Fruit fly (Drosophila melanogaster) whole organism, embryonic: ENCODE measurements around the gene CG13995.
A peak's percentile ranks its signal among the peaks of the same experiment; 100 is the strongest.

Experiments used
- Atf6 ChIP-seq: fragments of 200-800 bp; sonication (Bioruptor generic); IDR thresholded peaks from 2 replicates; pipeline ENCODE4 v1.3.6; 2022; ENCODE audit warnings: missing biosample characterization, missing genetic modification characterization
- Blimp-1 ChIP-seq: fragments of 200-800 bp; sonication (Bioruptor generic); optimal IDR thresholded peaks from 3 replicates; lab custom pipeline; 2018; ENCODE audit warnings: missing biosample characterization, missing genetic modification characterization, mild to moderate bottlenecking, moderate library complexity, missing genetic modification reagents
- CG10462 ChIP-seq: fragments of 200-800 bp; sonication (Bioruptor generic); optimal IDR thresholded peaks from 2 replicates; lab custom pipeline; 2016; ENCODE audit warnings: missing biosample characterization, missing genetic modification characterization
- CG13296 ChIP-seq: fragments of 200-800 bp; sonication (Bioruptor generic); optimal IDR thresholded peaks from 3 replicates; lab custom pipeline; 2018; ENCODE audit warnings: missing biosample characterization, mild to moderate bottlenecking, missing genetic modification characterization
- CG13424 ChIP-seq: fragments of 200-800 bp; sonication (Bioruptor generic); optimal IDR thresholded peaks from 2 replicates; lab custom pipeline; 2019; ENCODE audit warnings: missing biosample characterization, mild to moderate bottlenecking, missing genetic modification characterization, moderate library complexity
- CG14667 ChIP-seq: fragments of 200-800 bp; sonication (Bioruptor generic); IDR thresholded peaks from 2 replicates; pipeline ENCODE4 v1.3.6; 2022; ENCODE audit warnings: missing biosample characterization, missing genetic modification characterization
- CG15073 ChIP-seq: fragments of 200-800 bp; sonication (Bioruptor generic); optimal IDR thresholded peaks from 2 replicates; lab custom pipeline; 2016; ENCODE audit warnings: missing biosample characterization, missing genetic modification characterization
- CG15269 ChIP-seq: fragments of 200-800 bp; sonication (Bioruptor generic); optimal IDR thresholded peaks from 2 replicates; lab custom pipeline; 2018; ENCODE audit warnings: missing biosample characterization, mild to moderate bottlenecking, missing genetic modification characterization, moderate library complexity
- CG17359 ChIP-seq: fragments of 200-800 bp; sonication (Bioruptor generic); optimal IDR thresholded peaks from 3 replicates; lab custom pipeline; 2018; ENCODE audit warnings: missing biosample characterization, mild to moderate bottlenecking, missing genetic modification characterization, moderate library complexity
- CG17912 ChIP-seq: fragments of 200-800 bp; sonication (Bioruptor generic); optimal IDR thresholded peaks from 2 replicates; lab custom pipeline; 2018; ENCODE audit warnings: missing biosample characterization, mild to moderate bottlenecking, missing genetic modification characterization
- CG18011 ChIP-seq: fragments of 200-800 bp; sonication (Bioruptor generic); optimal IDR thresholded peaks from 2 replicates; lab custom pipeline; 2017; ENCODE audit warnings: missing biosample characterization, missing genetic modification characterization, mild to moderate bottlenecking, moderate library complexity, missing genotype
- CG18599 ChIP-seq: fragments of 200-800 bp; sonication (Bioruptor generic); optimal IDR thresholded peaks from 3 replicates; lab custom pipeline; 2017; ENCODE audit warnings: missing biosample characterization, missing genetic modification characterization, mild to moderate bottlenecking, moderate library complexity, missing genetic modification reagents
- CG30403 ChIP-seq: fragments of 200-800 bp; sonication (Bioruptor generic); optimal IDR thresholded peaks from 3 replicates; lab custom pipeline; 2016; ENCODE audit warnings: missing biosample characterization, missing genetic modification characterization
- CG4707 ChIP-seq: fragments of 200-800 bp; sonication (Bioruptor generic); optimal IDR thresholded peaks from 2 replicates; lab custom pipeline; 2018; ENCODE audit warnings: missing biosample characterization, mild to moderate bottlenecking, missing genetic modification characterization, moderate library complexity
- CG4730 ChIP-seq: fragments of 200-800 bp; sonication (Bioruptor generic); IDR thresholded peaks from 2 replicates; pipeline ENCODE4 v1.3.6; 2022; ENCODE audit warnings: missing biosample characterization, missing genetic modification characterization
- CG5245 ChIP-seq: fragments of 200-800 bp; sonication (Bioruptor generic); optimal IDR thresholded peaks from 3 replicates; lab custom pipeline; 2016; ENCODE audit warnings: missing biosample characterization, missing genetic modification characterization
- CG8359 ChIP-seq: fragments of 200-800 bp; sonication (Bioruptor generic); optimal IDR thresholded peaks from 2 replicates; lab custom pipeline; 2017; ENCODE audit warnings: missing biosample characterization, mild to moderate bottlenecking, missing genetic modification characterization, borderline replicate concordance
- Deaf1 ChIP-seq: fragments of 200-800 bp; optimal IDR thresholded peaks from 3 replicates; lab custom pipeline; 2019; ENCODE audit warnings: missing biosample characterization, mild to moderate bottlenecking, missing genetic modification characterization, moderate library complexity
- E2f2 ChIP-seq: fragments of 200-800 bp; sonication (Bioruptor generic); IDR thresholded peaks from 2 replicates; pipeline ENCODE4 v1.3.6; 2022; ENCODE audit warnings: missing biosample characterization, missing genetic modification characterization
- HHEX ChIP-seq: fragments of 200-800 bp; sonication (Bioruptor generic); optimal IDR thresholded peaks from 3 replicates; lab custom pipeline; 2017; ENCODE audit warnings: missing biosample characterization, mild to moderate bottlenecking, missing genetic modification characterization, missing genetic modification reagents
- HLH4C ChIP-seq: fragments of 200-800 bp; sonication (Bioruptor generic); IDR thresholded peaks from 3 replicates; pipeline ENCODE4 v1.3.6; 2022; ENCODE audit warnings: missing biosample characterization, missing genetic modification characterization; ENCODE audit not compliant: partially characterized antibody
- Jarid2 ChIP-seq: fragments of 200-800 bp; sonication (Bioruptor generic); optimal IDR thresholded peaks from 3 replicates; lab custom pipeline; 2017; ENCODE audit warnings: mild to moderate bottlenecking, missing biosample characterization, missing genetic modification reagents, missing genetic modification characterization
- MTF-1 ChIP-seq: fragments of 200-800 bp; sonication (Bioruptor generic); optimal IDR thresholded peaks from 2 replicates; lab custom pipeline; 2018; ENCODE audit warnings: missing biosample characterization, mild to moderate bottlenecking, missing genetic modification characterization, borderline replicate concordance
- Myb ChIP-seq: fragments of 200-800 bp; sonication (Bioruptor generic); optimal IDR thresholded peaks from 2 replicates; lab custom pipeline; 2016; ENCODE audit warnings: missing biosample characterization, missing genetic modification characterization
- NC2α ChIP-seq: fragments of 200-800 bp; sonication (Bioruptor generic); optimal IDR thresholded peaks from 2 replicates; lab custom pipeline; 2016; ENCODE audit warnings: missing biosample characterization, missing genetic modification characterization
- Nf-YC ChIP-seq: fragments of 200-800 bp; optimal IDR thresholded peaks from 3 replicates; lab custom pipeline; 2019; ENCODE audit warnings: missing biosample characterization, mild to moderate bottlenecking, missing genetic modification characterization, moderate library complexity
- Rfx ChIP-seq: fragments of 200-800 bp; sonication (Bioruptor generic); IDR thresholded peaks from 2 replicates; pipeline ENCODE4 v1.3.6; 2022; ENCODE audit warnings: missing biosample characterization, missing genetic modification characterization
- Sox100B ChIP-seq: fragments of 200-800 bp; sonication (Bioruptor generic); optimal IDR thresholded peaks from 3 replicates; lab custom pipeline; 2018; ENCODE audit warnings: missing biosample characterization, mild to moderate bottlenecking, missing genetic modification characterization
- Xbp1 ChIP-seq: fragments of 200-800 bp; sonication (Bioruptor generic); optimal IDR thresholded peaks from 3 replicates; lab custom pipeline; 2016; ENCODE audit warnings: missing biosample characterization, mild to moderate bottlenecking, missing genetic modification characterization
- al ChIP-seq: fragments of 200-800 bp; sonication (Bioruptor generic); IDR thresholded peaks from 2 replicates; pipeline ENCODE4 v1.3.6; 2022; ENCODE audit warnings: missing biosample characterization, missing genetic modification characterization
- ap ChIP-seq: fragments of 200-800 bp; sonication (Bioruptor generic); IDR thresholded peaks from 2 replicates; pipeline ENCODE4 v1.3.6; 2022; ENCODE audit warnings: missing biosample characterization, missing genetic modification characterization
- ara ChIP-seq: fragments of 200-800 bp; sonication (Bioruptor generic); IDR thresholded peaks from 2 replicates; pipeline ENCODE4 v1.3.6; 2022; ENCODE audit warnings: missing biosample characterization, missing genetic modification characterization
- bowl ChIP-seq: fragments of 200-800 bp; sonication (Bioruptor generic); IDR thresholded peaks from 2 replicates; pipeline ENCODE4 v1.3.6; 2022; ENCODE audit warnings: missing biosample characterization, missing genetic modification characterization
- br ChIP-seq: fragments of >200 bp; optimal IDR thresholded peaks from 2 replicates; lab custom pipeline; 2017
- disco-r ChIP-seq: fragments of 200-800 bp; sonication (Bioruptor generic); optimal IDR thresholded peaks from 2 replicates; lab custom pipeline; 2016; ENCODE audit warnings: missing biosample characterization, missing genetic modification characterization
- eyg ChIP-seq: fragments of 200-800 bp; sonication (Bioruptor generic); optimal IDR thresholded peaks from 3 replicates; lab custom pipeline; 2016; ENCODE audit warnings: missing biosample characterization, missing genetic modification characterization
- grn ChIP-seq: fragments of 200-800 bp; sonication (Bioruptor generic); optimal IDR thresholded peaks from 3 replicates; lab custom pipeline; 2017; ENCODE audit warnings: missing biosample characterization, missing genetic modification characterization
- ham ChIP-seq: fragments of 200-800 bp; sonication (Bioruptor generic); IDR thresholded peaks from 2 replicates; pipeline ENCODE4 v1.3.6; 2022; ENCODE audit warnings: missing biosample characterization, missing genetic modification characterization
- her ChIP-seq: fragments of 200-800 bp; sonication (Bioruptor generic); optimal IDR thresholded peaks from 2 replicates; lab custom pipeline; 2016; ENCODE audit warnings: missing biosample characterization, missing genetic modification characterization
- nau ChIP-seq: fragments of 200-800 bp; sonication (Bioruptor generic); optimal IDR thresholded peaks from 3 replicates; lab custom pipeline; 2017; ENCODE audit warnings: missing biosample characterization, mild to moderate bottlenecking, missing genetic modification characterization, missing genetic modification reagents
- otp ChIP-seq: fragments of 200-800 bp; sonication (Bioruptor generic); IDR thresholded peaks from 3 replicates; pipeline ENCODE4, ENCODE4 v1.3.6; 2022; ENCODE audit warnings: missing biosample characterization, missing genetic modification characterization
- pan ChIP-seq, 4 experiments: fragments of >200 bp in 3 of 4; fragments of 200-800 bp in 1 of 4; sonication (Bioruptor generic) in 1 of 4; optimal IDR thresholded peaks in 3 of 4; IDR thresholded peaks in 1 of 4; 2 replicates each; pipeline versions ENCODE4 v1.3.6 to Lab custom; 2017 to 2022; ENCODE audit warnings: missing biosample characterization in 2 of 4, missing genetic modification characterization in 2 of 4, mixed read lengths in 1 of 4
- pzg ChIP-seq: fragments of 200-800 bp; sonication (Bioruptor generic); optimal IDR thresholded peaks from 3 replicates; lab custom pipeline; 2018; ENCODE audit warnings: missing biosample characterization, mild to moderate bottlenecking, missing genetic modification characterization, moderate library complexity
- scrt ChIP-seq: fragments of 200-800 bp; sonication (Bioruptor generic); optimal IDR thresholded peaks from 2 replicates; lab custom pipeline; 2018; ENCODE audit warnings: missing biosample characterization, mild to moderate bottlenecking, missing genetic modification characterization, moderate library complexity
- sens-2 ChIP-seq: fragments of 200-800 bp; sonication (Bioruptor generic); IDR thresholded peaks from 2 replicates; pipeline ENCODE4 v1.3.6; 2022; ENCODE audit warnings: missing biosample characterization, missing genetic modification characterization
- sna ChIP-seq: fragments of 200-800 bp; sonication (Bioruptor generic); IDR thresholded peaks from 2 replicates; pipeline ENCODE4 v1.3.6; 2022; ENCODE audit warnings: missing biosample characterization, missing genetic modification characterization; ENCODE audit not compliant: partially characterized antibody
- tin ChIP-seq: fragments of 200-800 bp; sonication (Bioruptor generic); optimal IDR thresholded peaks from 3 replicates; lab custom pipeline; 2016; ENCODE audit warnings: missing biosample characterization, missing genetic modification characterization
- tx ChIP-seq: fragments of 200-800 bp; sonication (Bioruptor generic); optimal IDR thresholded peaks from 2 replicates; lab custom pipeline; 2016; ENCODE audit warnings: missing biosample characterization, missing genetic modification characterization

Gene CG13995

DNA sequence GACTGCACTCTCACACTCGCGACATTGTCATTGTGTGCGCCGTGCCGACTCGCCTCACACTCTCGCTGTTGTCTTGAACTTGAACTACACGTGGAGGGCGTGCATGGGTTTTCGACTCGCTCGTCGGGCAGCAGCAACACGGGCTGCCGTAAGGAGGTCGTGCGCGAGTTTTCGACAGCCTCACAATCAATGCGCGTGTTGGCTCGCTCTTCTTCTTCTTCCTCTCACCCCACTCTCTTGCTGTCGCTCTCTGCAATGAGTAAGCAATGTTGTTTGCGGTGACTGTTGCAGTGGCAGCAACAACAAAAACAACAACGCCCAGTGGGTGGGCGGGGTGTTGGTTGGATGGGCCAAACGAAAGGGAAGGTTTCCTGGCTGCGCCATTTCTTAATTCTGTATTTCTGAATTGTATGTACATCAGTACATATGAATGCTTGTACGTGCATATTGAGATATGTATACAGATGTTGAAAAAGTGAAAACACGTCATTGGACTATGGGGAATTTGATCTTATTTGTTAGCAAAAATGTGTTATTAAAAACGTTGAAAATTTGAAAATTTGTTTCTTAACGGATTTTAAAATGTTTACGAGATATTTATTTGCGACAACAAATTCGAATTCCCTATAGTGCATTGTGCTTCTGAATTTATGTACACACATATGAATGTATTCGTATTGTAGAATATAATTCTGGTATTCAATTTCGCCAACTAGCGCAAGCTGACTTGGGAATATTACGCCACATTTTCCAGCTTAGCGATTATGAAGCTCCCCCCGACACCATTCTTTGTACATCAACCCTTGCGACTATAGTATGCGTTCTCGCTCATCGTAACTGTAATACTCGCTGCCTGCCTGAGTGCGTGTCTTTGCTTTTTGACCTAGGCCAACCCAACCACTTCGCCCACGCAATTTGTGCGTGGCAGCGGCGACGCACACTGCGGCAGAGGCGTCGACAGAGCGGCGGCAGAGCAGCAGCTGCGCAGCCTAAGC is 34.6 kb downstream of the CG13995 start (continued):
- no peak for TF ChIP-seq tin (GFP tag; lab: Kevin White, UChicago)
- TF ChIP-seq Jarid2: no peak
- no peak for TF ChIP-seq tx (GFP tag; lab: Kevin White, UChicago)
- no peak for TF ChIP-seq disco-r (GFP tag; lab: Kevin White, UChicago)
- no peak for TF ChIP-seq bowl
- TF ChIP-seq ap (GFP tag; lab: Robert Waterston, UW): no peak
- TF ChIP-seq CG18011 (GFP tag; lab: Kevin White, UChicago): no peak
- no peak for TF ChIP-seq al (GFP tag; lab: Robert Waterston, UW)
- TF ChIP-seq CG14667 (GFP tag; lab: Robert Waterston, UW): no peak
- no peak for TF ChIP-seq NC2α (GFP tag; lab: Kevin White, UChicago)
- TF ChIP-seq Blimp-1 (GFP tag; lab: Kevin White, UChicago): peak; percentile 97
- no peak for TF ChIP-seq Rfx (GFP tag; lab: Robert Waterston, UW)
- TF ChIP-seq otp (GFP tag; lab: Robert Waterston, UW): no peak; the same call in 2 of the 3 replicates
- peak; percentile 43 for TF ChIP-seq her (GFP tag; lab: Kevin White, UChicago)
- TF ChIP-seq CG17359 (tag; lab: Kevin White, UChicago): peak; percentile 30
- TF ChIP-seq CG4707: peak; percentile 67
- peak; percentile 65 for TF ChIP-seq CG18599
- no peak for TF ChIP-seq CG15073
- TF ChIP-seq sens-2: no peak
- peak; percentile 48 for TF ChIP-seq Sox100B (GFP tag; lab: Kevin White, UChicago)
- peak; percentile 0 for TF ChIP-seq CG8359 (GFP tag; lab: Kevin White, UChicago)
- no peak for TF ChIP-seq E2f2 (GFP tag; lab: Robert Waterston, UW)
- TF ChIP-seq Deaf1 (tag; lab: Kevin White, UChicago): peak; percentile 90
- TF ChIP-seq Myb (GFP tag; lab: Kevin White, UChicago): peak; percentile 31
- no peak for TF ChIP-seq Xbp1
- TF ChIP-seq CG30403 (GFP tag; lab: Kevin White, UChicago): peak; percentile 6
- no peak for TF ChIP-seq Atf6 (GFP tag; lab: Robert Waterston, UW)
- TF ChIP-seq HLH4C (GFP tag; lab: Robert Waterston, UW): peak; percentile 44; the same call in 1 of the 3 replicates
- TF ChIP-seq ara (GFP tag; lab: Robert Waterston, UW): peak; percentile 57
- no peak for TF ChIP-seq nau (GFP tag; lab: Kevin White, UChicago)
- peak; percentile 64 for TF ChIP-seq scrt
- TF ChIP-seq eyg: no peak
- peak; percentile 58 for TF ChIP-seq MTF-1 (GFP tag; lab: Kevin White, UChicago)
- TF ChIP-seq CG13424 (tag; lab: Kevin White, UChicago): no peak
- no peak for TF ChIP-seq CG15269
- TF ChIP-seq br (lab: Kevin White, UChicago): no peak
- no peak for TF ChIP-seq pan (optimal IDR thresholded peaks at IDR 0.05; lab: Kevin White, UChicago)
- peak in 1 of 2 experiments; percentile 39 for TF ChIP-seq pan (GFP tag; optimal IDR thresholded peaks at IDR 0.05 in 1 of 2, IDR thresholded peaks at IDR 0.05 in 1 of 2)
- peak; percentile 60 for TF ChIP-seq Nf-YC (tag; lab: Kevin White, UChicago)
- no peak for TF ChIP-seq CG10462 (GFP tag; lab: Kevin White, UChicago)
- peak; percentile 66 for TF ChIP-seq sna (GFP tag; lab: Robert Waterston, UW)
- TF ChIP-seq pzg (GFP tag; lab: Kevin White, UChicago): no peak
- TF ChIP-seq CG5245 (GFP tag; lab: Kevin White, UChicago): no peak
- no peak for TF ChIP-seq HHEX (GFP tag; lab: Kevin White, UChicago)
- TF ChIP-seq grn (GFP tag; lab: Kevin White, UChicago): peak; percentile 13
- TF ChIP-seq CG17912 (GFP tag; lab: Kevin White, UChicago): peak; percentile 43
- TF ChIP-seq CG13296 (GFP tag; lab: Kevin White, UChicago): peak; percentile 2
- no peak for TF ChIP-seq CG4730 (GFP tag; lab: Robert Waterston, UW)
- TF ChIP-seq ham (GFP tag; lab: Robert Waterston, UW): no peak
